Fruit fly (Drosophila melanogaster) whole organism, embryonic: ENCODE results near the gene CG7634.

Experiments used
- Atf6 ChIP-seq: fragments of 200-800 bp; sonication (Bioruptor generic); IDR thresholded peaks from 2 replicates; pipeline ENCODE4 v1.3.6; 2022; ENCODE audit warnings: missing biosample characterization, missing genetic modification characterization
- CG10543 ChIP-seq: fragments of 200-800 bp; sonication (Bioruptor generic); optimal IDR thresholded peaks from 3 replicates; lab custom pipeline; 2017; ENCODE audit warnings: missing biosample characterization, mild to moderate bottlenecking, missing genetic modification characterization, moderate library complexity
- CG10654 ChIP-seq: fragments of 200-800 bp; sonication (Bioruptor generic); optimal IDR thresholded peaks from 2 replicates; lab custom pipeline; 2016; ENCODE audit warnings: missing biosample characterization, missing genetic modification characterization
- CG11504 ChIP-seq: fragments of 200-800 bp; sonication (Bioruptor generic); optimal IDR thresholded peaks from 3 replicates; lab custom pipeline; 2019; ENCODE audit warnings: missing biosample characterization, mild to moderate bottlenecking, missing genetic modification characterization, moderate library complexity
- CG12659 ChIP-seq: fragments of 200-800 bp; sonication (Bioruptor generic); optimal IDR thresholded peaks from 3 replicates; lab custom pipeline; 2017; ENCODE audit warnings: mild to moderate bottlenecking, missing biosample characterization, missing genetic modification reagents, missing genetic modification characterization
- CG14710 ChIP-seq: fragments of 200-800 bp; sonication (Bioruptor generic); optimal IDR thresholded peaks from 3 replicates; lab custom pipeline; 2019; ENCODE audit warnings: missing biosample characterization, mild to moderate bottlenecking, missing genetic modification characterization, moderate library complexity
- CG14860 ChIP-seq: fragments of 200-800 bp; sonication (Bioruptor generic); IDR thresholded peaks from 3 replicates; pipeline ENCODE4 v1.3.6; 2022; ENCODE audit warnings: missing biosample characterization, missing genetic modification characterization; ENCODE audit not compliant: partially characterized antibody
- CG15479 ChIP-seq: fragments of 200-800 bp; sonication (Bioruptor generic); optimal IDR thresholded peaks from 3 replicates; lab custom pipeline; 2019; ENCODE audit warnings: missing biosample characterization, mild to moderate bottlenecking, missing genetic modification characterization, moderate library complexity
- CG17802 ChIP-seq: fragments of 200-800 bp; sonication (Bioruptor generic); optimal IDR thresholded peaks from 2 replicates; lab custom pipeline; 2018; ENCODE audit warnings: missing biosample characterization, mild to moderate bottlenecking, missing genetic modification characterization, moderate library complexity
- CG3281 ChIP-seq: fragments of 200-800 bp; sonication (Bioruptor generic); optimal IDR thresholded peaks from 3 replicates; lab custom pipeline; 2017; ENCODE audit warnings: missing biosample characterization, mild to moderate bottlenecking, missing genetic modification characterization
- CG34422 ChIP-seq: fragments of 200-800 bp; sonication (Bioruptor generic); IDR thresholded peaks from 3 replicates; pipeline ENCODE4 v1.3.6; 2022; ENCODE audit warnings: missing biosample characterization, missing genetic modification characterization
- CG3995 ChIP-seq: fragments of 200-800 bp; sonication (Bioruptor generic); optimal IDR thresholded peaks from 3 replicates; lab custom pipeline; 2016; ENCODE audit warnings: missing biosample characterization, missing genetic modification characterization
- CG42726 ChIP-seq: fragments of 200-800 bp; sonication (Bioruptor generic); IDR thresholded peaks from 2 replicates; pipeline ENCODE4 v1.3.6; 2022; ENCODE audit warnings: missing biosample characterization, missing genetic modification characterization; ENCODE audit not compliant: partially characterized antibody
- CG7987 ChIP-seq: fragments of 200-800 bp; sonication (Bioruptor generic); optimal IDR thresholded peaks from 2 replicates; lab custom pipeline; 2018; ENCODE audit warnings: missing biosample characterization, mild to moderate bottlenecking, missing genetic modification characterization, moderate library complexity
- CG8281 ChIP-seq: fragments of 200-800 bp; sonication (Bioruptor generic); optimal IDR thresholded peaks from 2 replicates; lab custom pipeline; 2018; ENCODE audit warnings: missing biosample characterization, mild to moderate bottlenecking, missing genetic modification characterization, moderate library complexity
- E2f1 ChIP-seq: fragments of 200-800 bp; sonication (Bioruptor generic); IDR thresholded peaks from 2 replicates; pipeline ENCODE4 v1.3.6; 2022; ENCODE audit warnings: missing biosample characterization, missing genetic modification characterization
- Fer1 ChIP-seq: fragments of 200-800 bp; sonication (Bioruptor generic); optimal IDR thresholded peaks from 2 replicates; lab custom pipeline; 2017; ENCODE audit warnings: missing biosample characterization, mild to moderate bottlenecking, missing genetic modification characterization
- GATAe ChIP-seq: fragments of 200-800 bp; sonication (Bioruptor generic); conservative IDR thresholded peaks from 2 replicates; pipeline ENCODE4 v1.3.6; 2022; ENCODE audit warnings: missing biosample characterization, missing genetic modification characterization
- HLH3B ChIP-seq: fragments of 200-800 bp; sonication (Bioruptor generic); IDR thresholded peaks from 2 replicates; pipeline ENCODE4 v1.3.6; 2022; ENCODE audit warnings: missing biosample characterization, missing genetic modification characterization
- HLH4C ChIP-seq: fragments of 200-800 bp; sonication (Bioruptor generic); IDR thresholded peaks from 3 replicates; pipeline ENCODE4 v1.3.6; 2022; ENCODE audit warnings: missing biosample characterization, missing genetic modification characterization; ENCODE audit not compliant: partially characterized antibody
- HmgD ChIP-seq: fragments of 200-800 bp; sonication (Bioruptor generic); optimal IDR thresholded peaks from 3 replicates; lab custom pipeline; 2016; ENCODE audit warnings: missing biosample characterization, missing genetic modification characterization
- Hr39 ChIP-seq: fragments of >200 bp; optimal IDR thresholded peaks from 2 replicates; lab custom pipeline; 2017
- Jarid2 ChIP-seq: fragments of 200-800 bp; sonication (Bioruptor generic); optimal IDR thresholded peaks from 3 replicates; lab custom pipeline; 2017; ENCODE audit warnings: mild to moderate bottlenecking, missing biosample characterization, missing genetic modification reagents, missing genetic modification characterization
- Nf-YA ChIP-seq: fragments of 200-800 bp; sonication (Bioruptor generic); IDR thresholded peaks from 2 replicates; pipeline ENCODE4 v1.3.6; 2022; ENCODE audit warnings: missing biosample characterization, missing genetic modification characterization
- Side ChIP-seq: fragments of 200-800 bp; sonication (Bioruptor generic); optimal IDR thresholded peaks from 2 replicates; lab custom pipeline; 2016; ENCODE audit warnings: missing biosample characterization, missing genetic modification characterization
- Taf1 ChIP-seq: fragments of 200-800 bp; sonication (Bioruptor generic); IDR thresholded peaks from 2 replicates; pipeline ENCODE4 v1.3.6; 2022; ENCODE audit warnings: missing biosample characterization, missing genetic modification characterization
- Vsx1 ChIP-seq: fragments of 200-800 bp; sonication (Bioruptor generic); optimal IDR thresholded peaks from 2 replicates; lab custom pipeline; 2017; ENCODE audit warnings: missing biosample characterization, mild to moderate bottlenecking, missing genetic modification characterization, missing genetic modification reagents
- abd-A ChIP-seq: fragments of 200-800 bp; sonication (Bioruptor generic); optimal IDR thresholded peaks from 3 replicates; lab custom pipeline; 2019; ENCODE audit warnings: missing biosample characterization, mild to moderate bottlenecking, missing genetic modification characterization, moderate library complexity
- amos ChIP-seq: fragments of 200-800 bp; sonication (Bioruptor generic); IDR thresholded peaks from 2 replicates; pipeline ENCODE4 v1.3.6; 2022; ENCODE audit warnings: missing biosample characterization, missing genetic modification characterization; ENCODE audit not compliant: partially characterized antibody
- dan ChIP-seq: fragments of 200-800 bp; sonication (Bioruptor generic); IDR thresholded peaks from 2 replicates; pipeline ENCODE4 v1.3.6; 2022; ENCODE audit warnings: missing biosample characterization, missing genetic modification characterization
- danr ChIP-seq: fragments of 200-800 bp; sonication (Bioruptor generic); IDR thresholded peaks from 2 replicates; pipeline ENCODE4 v1.3.6; 2022; ENCODE audit warnings: missing biosample characterization, missing genetic modification characterization
- dm ChIP-seq: fragments of 200-800 bp; sonication (Bioruptor generic); optimal IDR thresholded peaks from 3 replicates; lab custom pipeline; 2016; ENCODE audit warnings: missing biosample characterization, missing genetic modification characterization
- emc ChIP-seq: fragments of 200-800 bp; sonication (Bioruptor generic); optimal IDR thresholded peaks from 2 replicates; lab custom pipeline; 2016; ENCODE audit warnings: missing biosample characterization, missing genetic modification characterization
- fru ChIP-seq: fragments of >200 bp; optimal IDR thresholded peaks from 2 replicates; lab custom pipeline; 2017
- gsb-n ChIP-seq: fragments of 200-800 bp; sonication (Bioruptor generic); optimal IDR thresholded peaks from 3 replicates; lab custom pipeline; 2018; ENCODE audit warnings: missing biosample characterization, mild to moderate bottlenecking, missing genetic modification characterization
- hth ChIP-seq: fragments of >200 bp; optimal IDR thresholded peaks from 2 replicates; lab custom pipeline; 2017; ENCODE audit warnings: inconsistent platforms
- inv ChIP-seq: fragments of 200-800 bp; sonication (Bioruptor generic); IDR thresholded peaks from 2 replicates; pipeline ENCODE4 v1.3.6; 2022; ENCODE audit warnings: missing biosample characterization, missing genetic modification characterization; ENCODE audit not compliant: partially characterized antibody
- jigr1 ChIP-seq: fragments of 200-800 bp; sonication (Bioruptor generic); IDR thresholded peaks from 3 replicates; pipeline ENCODE4 v1.3.6; 2022; ENCODE audit warnings: missing biosample characterization, missing genetic modification characterization
- klu ChIP-seq: fragments of 200-800 bp; sonication (Bioruptor generic); IDR thresholded peaks from 2 replicates; pipeline ENCODE4 v1.3.6; 2022; ENCODE audit warnings: missing biosample characterization, missing genetic modification characterization
- lilli ChIP-seq: fragments of 200-800 bp; sonication (Bioruptor generic); optimal IDR thresholded peaks from 3 replicates; lab custom pipeline; 2016; ENCODE audit warnings: missing biosample characterization, missing genetic modification characterization
- pho ChIP-seq: fragments of 200-800 bp; sonication (Bioruptor generic); optimal IDR thresholded peaks from 2 replicates; lab custom pipeline; 2016; ENCODE audit warnings: missing biosample characterization, missing genetic modification characterization
- ranshi ChIP-seq: fragments of 200-800 bp; sonication (Bioruptor generic); IDR thresholded peaks from 2 replicates; pipeline ENCODE4 v1.3.6; 2022; ENCODE audit warnings: missing biosample characterization, missing genetic modification characterization
- rib ChIP-seq: fragments of 200-800 bp; sonication (Bioruptor generic); IDR thresholded peaks from 2 replicates; pipeline ENCODE4 v1.3.6; 2022; ENCODE audit warnings: missing biosample characterization, missing genetic modification characterization
- seq ChIP-seq: fragments of 200-800 bp; sonication (Bioruptor generic); IDR thresholded peaks from 2 replicates; pipeline ENCODE4 v1.3.6; 2022; ENCODE audit warnings: missing biosample characterization, missing genetic modification characterization
- sna ChIP-seq: fragments of 200-800 bp; sonication (Bioruptor generic); IDR thresholded peaks from 2 replicates; pipeline ENCODE4 v1.3.6; 2022; ENCODE audit warnings: missing biosample characterization, missing genetic modification characterization; ENCODE audit not compliant: partially characterized antibody
- tin ChIP-seq: fragments of 200-800 bp; sonication (Bioruptor generic); optimal IDR thresholded peaks from 3 replicates; lab custom pipeline; 2016; ENCODE audit warnings: missing biosample characterization, missing genetic modification characterization
- tna ChIP-seq: fragments of 200-800 bp; sonication (Bioruptor generic); IDR thresholded peaks from 2 replicates; pipeline ENCODE4 v1.3.6; 2022; ENCODE audit warnings: missing biosample characterization, missing genetic modification characterization; ENCODE audit not compliant: partially characterized antibody
- zfh2 ChIP-seq: fragments of 200-800 bp; sonication (Bioruptor generic); optimal IDR thresholded peaks from 2 replicates; lab custom pipeline; 2016; ENCODE audit warnings: missing biosample characterization, missing genetic modification characterization

Gene CG7634

dm6 chr3L:21539245-21540196 lies 25.7 kb upstream of the CG7634 start, which contains the start of the genes COX8 and VhaM9.7-b (continued):
- TF ChIP-seq Taf1 (GFP tag; lab: Robert Waterston, UW) (peak; percentile 62; the same call in 1 of the 2 replicates), inv (GFP tag; lab: Robert Waterston, UW) (peak; percentile 65; the same call in 1 of the 2 replicates), Vsx1 (GFP tag; lab: Kevin White, UChicago) (no peak), CG15479 (GFP tag; lab: Kevin White, UChicago) (no peak), CG12659 (peak; percentile 79), Nf-YA (no peak), tna (GFP tag; lab: Robert Waterston, UW) (0 out of 2 replicates have a peak, but pooled peaks have one; percentile 28), GATAe (no peak), CG10543 (peak; percentile 40), CG3995 (GFP tag; lab: Kevin White, UChicago) (peak; percentile 55), CG11504 (tag; lab: Kevin White, UChicago) (no peak), jigr1 (GFP tag; lab: Robert Waterston, UW) (peak; percentile 34; the same call in 1 of the 3 replicates), E2f1 (GFP tag; lab: Robert Waterston, UW) (peak; percentile 41), CG14710 (tag; lab: Kevin White, UChicago) (peak; percentile 82), sna (GFP tag; lab: Robert Waterston, UW) (no peak; the same call in 1 of the 2 replicates), CG17802 (tag; lab: Kevin White, UChicago) (no peak), Jarid2 (GFP tag; lab: Kevin White, UChicago) (no peak), rib (GFP tag; lab: Robert Waterston, UW) (0 out of 2 replicates have a peak, but pooled peaks have one; percentile 10), CG3281 (GFP tag; lab: Kevin White, UChicago) (peak; percentile 45), gsb-n (no peak), Fer1 (no peak), pho (GFP tag; lab: Kevin White, UChicago) (peak; percentile 13), Hr39 (lab: Kevin White, UChicago) (no peak), tin (GFP tag; lab: Kevin White, UChicago) (peak; percentile 64), dm (GFP tag; lab: Kevin White, UChicago) (peak; percentile 12), CG10654 (GFP tag; lab: Kevin White, UChicago) (peak; percentile 48), danr (GFP tag; lab: Robert Waterston, UW) (no peak), hth (lab: Kevin White, UChicago) (no peak), seq (no peak), fru (no peak), CG8281 (peak; percentile 64), CG34422 (GFP tag; lab: Robert Waterston, UW) (peak; percentile 66), CG7987 (GFP tag; lab: Kevin White, UChicago) (no peak), HLH4C (GFP tag; lab: Robert Waterston, UW) (peak; percentile 60; the same call in 2 of the 3 replicates), HmgD (GFP tag; lab: Kevin White, UChicago) (peak; percentile 21), emc (GFP tag; lab: Kevin White, UChicago) (peak; percentile 12), CG14860 (peak; percentile 61; the same call in 1 of the 3 replicates), ranshi (GFP tag; lab: Robert Waterston, UW) (peak; percentile 73), Atf6 (GFP tag; lab: Robert Waterston, UW) (peak; percentile 48; the same call in 1 of the 2 replicates), lilli (GFP tag; lab: Kevin White, UChicago) (peak; percentile 80), abd-A (tag; lab: Kevin White, UChicago) (no peak), zfh2 (GFP tag; lab: Kevin White, UChicago) (peak; percentile 78), Side (GFP tag; lab: Kevin White, UChicago) (no peak), amos (peak; percentile 72), dan (GFP tag; lab: Robert Waterston, UW) (no peak), klu (peak; percentile 58; the same call in 1 of the 2 replicates), HLH3B (GFP tag; lab: Robert Waterston, UW) (peak; percentile 70), CG42726 (peak; percentile 79)
